Worm (Caenorhabditis elegans) whole organism, early embryonic: ENCODE measurements around the gene srsx-38.

ENCODE experiments used
- sea-1 ChIP-seq: fragments of 200-800 bp; sonication (Bioruptor generic); conservative IDR thresholded peaks from 2 replicates; pipeline ENCODE4 v1.3.6; 2022; ENCODE audit warnings: missing genetic modification characterization, missing compliant biosample characterization
- tra-4 ChIP-seq: sonication (generic microtip); optimal IDR thresholded peaks from 2 replicates; lab custom pipeline; 2017; ENCODE audit warnings: missing genetic modification characterization, missing compliant biosample characterization

- TF ChIP-seq sea-1 (GFP tag; lab: Robert Waterston, UW) (no peak), tra-4 (tag; lab: Kevin White, UChicago) (no peak)
These were observed 34.2 kb downstream of the srsx-38 start, which contains the start of gene nhr-60 for ce11 chrV:15773141-15773540.
